Worm (Caenorhabditis elegans) whole organism, L3 larva: ENCODE data around the gene C18H9.1.

Experiments used
- egl-27 ChIP-seq: sonication (generic microtip); optimal IDR thresholded peaks from 4 replicates; lab custom pipeline; 2017; ENCODE audit warnings: missing biosample characterization, missing genetic modification reagents, missing genetic modification characterization
- nhr-28 ChIP-seq: fragments of 150-350 bp; optimal IDR thresholded peaks from 2 replicates; lab custom pipeline; 2014; ENCODE audit warnings: missing biosample characterization, missing genetic modification characterization

DNA sequence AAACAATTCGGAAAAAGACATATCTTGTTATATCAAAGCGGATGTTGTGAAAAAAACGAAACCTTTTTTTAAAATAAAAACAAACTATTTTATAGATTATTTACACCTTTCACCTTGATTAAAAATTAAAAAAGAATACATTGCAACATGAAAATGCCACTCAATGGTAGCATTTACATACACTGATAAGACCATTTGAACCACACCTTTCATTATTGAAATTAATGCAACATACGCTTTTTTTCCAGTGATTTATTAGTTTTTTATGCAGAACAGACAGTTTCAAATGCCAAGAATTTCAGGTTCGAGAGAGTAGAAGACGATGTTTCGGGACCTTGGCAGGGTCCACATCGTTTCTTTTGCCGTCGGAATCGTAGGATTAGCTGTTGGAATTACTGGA lies 32.3 kb upstream of the C18H9.1 start, which contains the start of gene T19D12.1:
- TF ChIP-seq nhr-28 (tag; lab: Kevin White, UChicago) (no peak), egl-27 (tag; lab: Kevin White, UChicago) (no peak)
